Fruit fly (Drosophila melanogaster): ENCODE data around the gene Fer1.

DNA sequence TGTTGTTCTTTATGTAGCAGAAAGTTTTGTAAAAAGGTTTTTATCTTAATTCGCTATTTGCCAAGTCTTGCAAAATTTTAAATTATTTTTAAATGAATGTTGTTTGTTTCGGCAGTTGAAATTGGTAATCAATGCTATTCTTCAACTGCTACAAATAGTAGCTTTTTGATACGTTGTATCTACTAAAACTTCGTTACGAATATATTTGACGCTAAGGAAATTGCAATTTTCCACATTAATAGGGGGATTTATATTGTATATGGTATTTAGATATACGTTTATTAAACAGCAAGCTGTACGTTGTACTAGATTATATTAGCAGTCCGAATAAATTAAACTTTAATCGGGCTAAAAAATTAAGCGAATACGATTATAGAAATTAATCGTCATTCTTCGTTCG lies 4.7 kb upstream of the Fer1 start, which contains the start of gene CG31493:
- no peak for TF ChIP-seq pros (GFP tag; optimal IDR thresholded peaks at IDR 0.05)
- TF ChIP-seq CG17802 (tag; optimal IDR thresholded peaks at IDR 0.05) = no peak

Measured in whole organism, embryonic.